Worm (Caenorhabditis elegans): ENCODE measurements around the gene R06F6.14.

- TF ChIP-seq hlh-6 (tag; optimal IDR thresholded peaks at IDR 0.05) (no peak), ceh-19 (GFP tag; optimal IDR thresholded peaks at IDR 0.05) (no peak), sox-4 (tag; optimal IDR thresholded peaks at IDR 0.05) (no peak), tbx-7 (tag; optimal IDR thresholded peaks at IDR 0.05) (no peak), pha-4 (tag; optimal IDR thresholded peaks at IDR 0.05) (no peak), ceh-2 (tag; optimal IDR thresholded peaks at IDR 0.05) (no peak), ceh-6 (GFP tag; optimal IDR thresholded peaks at IDR 0.05) (no peak), tbx-2 (tag; optimal IDR thresholded peaks at IDR 0.05) (no peak), F13H6.1 (tag; optimal IDR thresholded peaks at IDR 0.05) (no peak), ceh-24 (tag; optimal IDR thresholded peaks at IDR 0.05) (no peak), elt-2 (tag; optimal IDR thresholded peaks at IDR 0.05) (no peak), K02D7.2 (tag; optimal IDR thresholded peaks at IDR 0.05) (no peak), Y22D7AL.16 (tag; optimal IDR thresholded peaks at IDR 0.05) (no peak), pax-1 (tag; optimal IDR thresholded peaks at IDR 0.05) (no peak)
Measured at ce11 chrII:10793393-10793792, 15.7 kb upstream of the R06F6.14 start, which contains the start of gene vps-11.

All from whole organism, late embryonic.